Worm (Caenorhabditis elegans) whole organism, mixed stage, embryonic: Measurements from ENCODE around the gene T03G11.9.

ENCODE experiments used
- bed-3 ChIP-seq: fragments of 200-800 bp; sonication (Bioruptor generic); optimal IDR thresholded peaks from 3 replicates; lab custom pipeline; 2018; ENCODE audit warnings: mild to moderate bottlenecking, missing genetic modification characterization, moderate library complexity, missing compliant biosample characterization
- blmp-1 ChIP-seq: fragments of 150-350 bp; optimal IDR thresholded peaks from 2 replicates; lab custom pipeline; 2014; ENCODE audit warnings: missing biosample characterization, missing genetic modification characterization
- ceh-43 ChIP-seq: fragments of 200-800 bp; sonication (Bioruptor generic); optimal IDR thresholded peaks from 2 replicates; lab custom pipeline; 2018; ENCODE audit warnings: mild to moderate bottlenecking, missing genetic modification characterization, moderate library complexity, missing compliant biosample characterization
- ceh-83 ChIP-seq: fragments of 200-800 bp; sonication (Bioruptor generic); optimal IDR thresholded peaks from 2 replicates; lab custom pipeline; 2018; ENCODE audit warnings: mild to moderate bottlenecking, missing genetic modification characterization, missing compliant biosample characterization
- ces-1 ChIP-seq: fragments of 150-350 bp; optimal IDR thresholded peaks from 2 replicates; lab custom pipeline; 2014; ENCODE audit warnings: missing biosample characterization, missing genetic modification reagents, missing genetic modification characterization
- lsy-2 ChIP-seq: fragments of 150-350 bp; optimal IDR thresholded peaks from 2 replicates; lab custom pipeline; 2014; ENCODE audit warnings: missing biosample characterization, missing genetic modification characterization
- nhr-76 ChIP-seq: sonication (generic microtip); optimal IDR thresholded peaks from 2 replicates; lab custom pipeline; 2017; ENCODE audit warnings: missing biosample characterization, missing genetic modification characterization
- zip-8 ChIP-seq: fragments of 150-350 bp; optimal IDR thresholded peaks from 2 replicates; lab custom pipeline; 2014; ENCODE audit warnings: missing biosample characterization, missing genetic modification characterization
- ztf-11 ChIP-seq: fragments of 150-350 bp; optimal IDR thresholded peaks from 2 replicates; lab custom pipeline; 2014; ENCODE audit warnings: missing biosample characterization, missing genetic modification characterization

- TF ChIP-seq blmp-1 (tag; lab: Kevin White, UChicago) (no peak), nhr-76 (tag; lab: Kevin White, UChicago) (no peak), zip-8 (no peak), ztf-11 (no peak), bed-3 (GFP tag; lab: Kevin White, UChicago) (no peak), ceh-83 (no peak), lsy-2 (tag; lab: Kevin White, UChicago) (no peak), ceh-43 (GFP tag; lab: Kevin White, UChicago) (no peak), ces-1 (GFP tag; lab: Kevin White, UChicago) (no peak)
These were observed 11.6 kb downstream of the T03G11.9 start, which contains the start of gene pqn-62 for ce11 chrX:5195462-5196160.
